Fruit fly (Drosophila melanogaster): ENCODE data around the gene eRF3.

DNA sequence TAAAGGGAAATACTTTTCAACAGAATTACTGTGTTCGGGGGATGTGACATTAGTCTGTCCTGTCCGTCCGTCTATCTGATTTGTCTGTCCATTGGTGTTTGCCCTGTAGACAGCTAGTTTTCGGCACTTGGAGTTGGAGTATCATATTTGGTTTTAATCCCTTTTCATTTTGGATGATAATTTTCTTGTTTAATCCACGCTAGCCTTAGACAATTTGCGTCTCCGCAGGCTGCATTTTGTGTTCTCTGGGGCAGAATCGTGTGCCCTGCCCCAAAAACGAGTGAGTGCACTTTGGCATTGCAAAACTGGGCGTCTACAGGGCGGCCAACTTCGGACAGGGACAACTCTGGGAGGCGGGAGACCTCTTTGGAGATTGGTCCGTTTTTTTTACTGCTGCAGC lies 21.5 kb downstream of the eRF3 start:
- TF ChIP-seq CG4318 (GFP tag; optimal IDR thresholded peaks at IDR 0.05) (no peak), CG34406 (GFP tag; optimal IDR thresholded peaks at IDR 0.05) (no peak), acj6 (GFP tag; optimal IDR thresholded peaks at IDR 0.05) (no peak)

Measured in whole organism, prepupa.